Fruit fly (Drosophila melanogaster) whole organism, embryonic: ENCODE results near the gene Dhdds.

Experiments
- Antp ChIP-seq: fragments of 200-800 bp; sonication (Bioruptor generic); optimal IDR thresholded peaks from 3 replicates; lab custom pipeline; 2016; ENCODE audit warnings: missing biosample characterization, missing genetic modification characterization
- CG10209 ChIP-seq: fragments of 200-800 bp; sonication (Bioruptor generic); optimal IDR thresholded peaks from 3 replicates; lab custom pipeline; 2017; ENCODE audit warnings: missing biosample characterization, mild to moderate bottlenecking, missing genetic modification characterization, missing genetic modification reagents
- CG10654 ChIP-seq: fragments of 200-800 bp; sonication (Bioruptor generic); optimal IDR thresholded peaks from 2 replicates; lab custom pipeline; 2016; ENCODE audit warnings: missing biosample characterization, missing genetic modification characterization
- CG13894 ChIP-seq: fragments of 200-800 bp; sonication (Bioruptor generic); optimal IDR thresholded peaks from 3 replicates; lab custom pipeline; 2018; ENCODE audit warnings: missing biosample characterization, mild to moderate bottlenecking, missing genetic modification characterization, moderate library complexity
- CG14710 ChIP-seq: fragments of 200-800 bp; sonication (Bioruptor generic); optimal IDR thresholded peaks from 3 replicates; lab custom pipeline; 2019; ENCODE audit warnings: missing biosample characterization, mild to moderate bottlenecking, missing genetic modification characterization, moderate library complexity
- CG14860 ChIP-seq: fragments of 200-800 bp; sonication (Bioruptor generic); IDR thresholded peaks from 3 replicates; pipeline ENCODE4 v1.3.6; 2022; ENCODE audit warnings: missing biosample characterization, missing genetic modification characterization; ENCODE audit not compliant: partially characterized antibody
- CG17802 ChIP-seq: fragments of 200-800 bp; sonication (Bioruptor generic); optimal IDR thresholded peaks from 2 replicates; lab custom pipeline; 2018; ENCODE audit warnings: missing biosample characterization, mild to moderate bottlenecking, missing genetic modification characterization, moderate library complexity
- CG18011 ChIP-seq: fragments of 200-800 bp; sonication (Bioruptor generic); optimal IDR thresholded peaks from 2 replicates; lab custom pipeline; 2017; ENCODE audit warnings: missing biosample characterization, missing genetic modification characterization, mild to moderate bottlenecking, moderate library complexity, missing genotype
- CG1832 ChIP-seq: fragments of 200-800 bp; sonication (Bioruptor generic); optimal IDR thresholded peaks from 2 replicates; lab custom pipeline; 2017; ENCODE audit warnings: missing biosample characterization, mild to moderate bottlenecking, missing genetic modification characterization, inconsistent platforms
- CG18764 ChIP-seq: fragments of 200-800 bp; sonication (Bioruptor generic); optimal IDR thresholded peaks from 3 replicates; lab custom pipeline; 2016; ENCODE audit warnings: missing biosample characterization, missing genetic modification characterization
- CG2202 ChIP-seq: fragments of 200-800 bp; sonication (Bioruptor generic); optimal IDR thresholded peaks from 2 replicates; lab custom pipeline; 2018; ENCODE audit warnings: missing biosample characterization, mild to moderate bottlenecking, missing genetic modification characterization
- CG2712 ChIP-seq: fragments of 200-800 bp; optimal IDR thresholded peaks from 3 replicates; lab custom pipeline; 2019; ENCODE audit warnings: missing biosample characterization, mild to moderate bottlenecking, missing genetic modification characterization, moderate library complexity
- CG30020 ChIP-seq: fragments of 200-800 bp; optimal IDR thresholded peaks from 2 replicates; lab custom pipeline; 2019; ENCODE audit warnings: missing biosample characterization, mild to moderate bottlenecking, missing genetic modification characterization, moderate library complexity
- CG3281 ChIP-seq: fragments of 200-800 bp; sonication (Bioruptor generic); optimal IDR thresholded peaks from 3 replicates; lab custom pipeline; 2017; ENCODE audit warnings: missing biosample characterization, mild to moderate bottlenecking, missing genetic modification characterization
- CG33557 ChIP-seq: fragments of 200-800 bp; sonication (Bioruptor generic); optimal IDR thresholded peaks from 2 replicates; lab custom pipeline; 2019; ENCODE audit warnings: missing biosample characterization, mild to moderate bottlenecking, missing genetic modification characterization, moderate library complexity
- CG4282 ChIP-seq: fragments of 200-800 bp; sonication (Bioruptor generic); optimal IDR thresholded peaks from 2 replicates; lab custom pipeline; 2016; ENCODE audit warnings: missing biosample characterization, missing genetic modification characterization
- CG4424 ChIP-seq: fragments of 200-800 bp; sonication (Bioruptor generic); optimal IDR thresholded peaks from 3 replicates; lab custom pipeline; 2016; ENCODE audit warnings: missing biosample characterization, missing genetic modification characterization
- CG6689 ChIP-seq: fragments of 200-800 bp; sonication (Bioruptor generic); IDR thresholded peaks from 2 replicates; pipeline ENCODE4 v1.3.6; 2022; ENCODE audit warnings: missing biosample characterization, missing genetic modification characterization
- CG7839 ChIP-seq: fragments of 200-800 bp; sonication (Bioruptor generic); optimal IDR thresholded peaks from 3 replicates; lab custom pipeline; 2018; ENCODE audit warnings: missing biosample characterization, mild to moderate bottlenecking, missing genetic modification characterization, moderate library complexity
- CG9609 ChIP-seq: fragments of 200-800 bp; sonication (Bioruptor generic); optimal IDR thresholded peaks from 3 replicates; lab custom pipeline; 2016; ENCODE audit warnings: missing biosample characterization, missing genetic modification characterization
- D ChIP-seq, 2 experiments: fragments of 200-800 bp in 1 of 2; fragments of >200 bp in 1 of 2; sonication (Bioruptor generic) in 1 of 2; optimal IDR thresholded peaks; 2 replicates in 1 of 2; 3 replicates in 1 of 2; lab custom pipeline; 2017; ENCODE audit warnings: mild to moderate bottlenecking in 1 of 2, missing biosample characterization in 1 of 2, missing genetic modification characterization in 1 of 2, missing genetic modification reagents in 1 of 2
- Dad ChIP-seq: fragments of 200-800 bp; sonication (Bioruptor generic); optimal IDR thresholded peaks from 3 replicates; lab custom pipeline; 2016; ENCODE audit warnings: missing biosample characterization, missing genetic modification characterization
- Dip3 ChIP-seq: fragments of 200-800 bp; sonication (Bioruptor generic); optimal IDR thresholded peaks from 3 replicates; lab custom pipeline; 2016; ENCODE audit warnings: missing biosample characterization, missing genetic modification characterization
- Dll ChIP-seq: fragments of 200-800 bp; sonication (Bioruptor generic); IDR thresholded peaks from 4 replicates; pipeline ENCODE4 v1.3.6; 2022; ENCODE audit warnings: missing biosample characterization, missing genetic modification characterization; ENCODE audit not compliant: partially characterized antibody
- Dref ChIP-seq: fragments of 200-800 bp; sonication (Bioruptor generic); IDR thresholded peaks from 2 replicates; pipeline ENCODE4 v1.3.6; 2022; ENCODE audit warnings: missing biosample characterization, missing genetic modification characterization
- Neu2 ChIP-seq: fragments of 200-800 bp; sonication (Bioruptor generic); optimal IDR thresholded peaks from 3 replicates; lab custom pipeline; 2016; ENCODE audit warnings: missing biosample characterization, missing genetic modification characterization, borderline replicate concordance
- Xbp1 ChIP-seq: fragments of 200-800 bp; sonication (Bioruptor generic); optimal IDR thresholded peaks from 3 replicates; lab custom pipeline; 2016; ENCODE audit warnings: missing biosample characterization, mild to moderate bottlenecking, missing genetic modification characterization
- bcd ChIP-seq: fragments of 200-800 bp; sonication (Bioruptor generic); optimal IDR thresholded peaks from 2 replicates; lab custom pipeline; 2017; ENCODE audit warnings: missing biosample characterization, mild to moderate bottlenecking, missing genetic modification characterization
- cato ChIP-seq: fragments of 200-800 bp; sonication (Bioruptor generic); optimal IDR thresholded peaks from 2 replicates; lab custom pipeline; 2016; ENCODE audit warnings: missing biosample characterization, missing genetic modification characterization, borderline replicate concordance
- chn ChIP-seq: fragments of 200-800 bp; sonication (Bioruptor generic); optimal IDR thresholded peaks from 2 replicates; lab custom pipeline; 2016; ENCODE audit warnings: missing biosample characterization, missing genetic modification characterization
- dmrt99B ChIP-seq: fragments of 200-800 bp; sonication (Bioruptor generic); optimal IDR thresholded peaks from 2 replicates; lab custom pipeline; 2018; ENCODE audit warnings: missing biosample characterization, mild to moderate bottlenecking, missing genetic modification characterization, moderate library complexity
- fd96Cb ChIP-seq: fragments of 200-800 bp; sonication (Bioruptor generic); optimal IDR thresholded peaks from 2 replicates; lab custom pipeline; 2018; ENCODE audit warnings: missing biosample characterization, mild to moderate bottlenecking, missing genetic modification characterization, moderate library complexity
- gcm ChIP-seq: fragments of 200-800 bp; sonication (Bioruptor generic); optimal IDR thresholded peaks from 2 replicates; lab custom pipeline; 2019; ENCODE audit warnings: missing biosample characterization, mild to moderate bottlenecking, missing genetic modification characterization, moderate library complexity
- klu ChIP-seq: fragments of 200-800 bp; sonication (Bioruptor generic); IDR thresholded peaks from 2 replicates; pipeline ENCODE4 v1.3.6; 2022; ENCODE audit warnings: missing biosample characterization, missing genetic modification characterization
- kni ChIP-seq: fragments of 200-800 bp; sonication (Bioruptor generic); optimal IDR thresholded peaks from 3 replicates; lab custom pipeline; 2017; ENCODE audit warnings: mild to moderate bottlenecking, missing biosample characterization, missing genetic modification reagents, missing genetic modification characterization
- nom ChIP-seq: fragments of 200-800 bp; sonication (Bioruptor generic); optimal IDR thresholded peaks from 2 replicates; lab custom pipeline; 2017; ENCODE audit warnings: missing biosample characterization, missing genetic modification characterization, mild to moderate bottlenecking, moderate library complexity, missing genetic modification reagents
- odd ChIP-seq: fragments of 200-800 bp; sonication (Bioruptor generic); optimal IDR thresholded peaks from 2 replicates; lab custom pipeline; 2017; ENCODE audit warnings: missing biosample characterization, mild to moderate bottlenecking, missing genetic modification characterization
- onecut ChIP-seq: fragments of 200-800 bp; sonication (Bioruptor generic); IDR thresholded peaks from 2 replicates; pipeline ENCODE4 v1.3.6; 2022; ENCODE audit warnings: missing biosample characterization, missing genetic modification characterization
- peb ChIP-seq: fragments of 200-800 bp; sonication (Bioruptor generic); IDR thresholded peaks from 2 replicates; pipeline ENCODE4 v1.3.6; 2022; ENCODE audit warnings: missing biosample characterization, missing genetic modification characterization
- pros ChIP-seq: fragments of 200-800 bp; sonication (Bioruptor generic); optimal IDR thresholded peaks from 3 replicates; lab custom pipeline; 2019; ENCODE audit warnings: missing biosample characterization, mild to moderate bottlenecking, missing genetic modification characterization, moderate library complexity
- shn ChIP-seq: fragments of 200-800 bp; sonication (Bioruptor generic); optimal IDR thresholded peaks from 3 replicates; lab custom pipeline; 2016; ENCODE audit warnings: missing biosample characterization, missing genetic modification characterization
- stwl ChIP-seq: fragments of 200-800 bp; sonication (Bioruptor generic); optimal IDR thresholded peaks from 3 replicates; lab custom pipeline; 2018; ENCODE audit warnings: missing biosample characterization, mild to moderate bottlenecking, missing genetic modification characterization, moderate library complexity
- sug ChIP-seq: fragments of 200-800 bp; optimal IDR thresholded peaks from 2 replicates; lab custom pipeline; 2019; ENCODE audit warnings: missing biosample characterization, mild to moderate bottlenecking, missing genetic modification characterization, moderate library complexity
- tll ChIP-seq, 2 experiments: fragments of 200-800 bp in 1 of 2; fragments of >200 bp in 1 of 2; sonication (Bioruptor generic) in 1 of 2; optimal IDR thresholded peaks; 2 replicates each; lab custom pipeline; 2017 to 2019; ENCODE audit warnings: missing biosample characterization in 2 of 2, missing genetic modification characterization in 2 of 2, mild to moderate bottlenecking in 1 of 2, moderate library complexity in 1 of 2
- ttk ChIP-seq: fragments of 200-800 bp; sonication (Bioruptor generic); IDR thresholded peaks from 2 replicates; pipeline ENCODE4 v2.1.2; 2022; ENCODE audit warnings: missing biosample characterization, missing genetic modification characterization
- tup ChIP-seq: fragments of 200-800 bp; sonication (Bioruptor generic); optimal IDR thresholded peaks from 2 replicates; lab custom pipeline; 2016; ENCODE audit warnings: missing biosample characterization, mild to moderate bottlenecking, missing genetic modification characterization, moderate library complexity
- wek ChIP-seq: fragments of 200-800 bp; sonication (Bioruptor generic); optimal IDR thresholded peaks from 3 replicates; lab custom pipeline; 2018; ENCODE audit warnings: missing biosample characterization, mild to moderate bottlenecking, missing genetic modification characterization, moderate library complexity

The Dhdds gene

dm6 chrX:7893411-7894122 is 39.6 kb downstream of the Dhdds start, which contains the start of the genes CG45089, ND-MNLL and p115 (continued):
- TF ChIP-seq CG13894 (tag; lab: Kevin White, UChicago): peak; percentile 72
- peak; percentile 54 for TF ChIP-seq CG10654 (GFP tag; lab: Kevin White, UChicago)
- TF ChIP-seq odd (GFP tag; lab: Kevin White, UChicago): no peak
- peak; percentile 26 for TF ChIP-seq fd96Cb (tag; lab: Kevin White, UChicago)
- no peak for TF ChIP-seq pros (GFP tag; lab: Kevin White, UChicago)
- TF ChIP-seq Antp (GFP tag; lab: Kevin White, UChicago): peak; percentile 30
- TF ChIP-seq bcd: peak; percentile 35
- TF ChIP-seq CG1832 (GFP tag; lab: Kevin White, UChicago): no peak
- peak; percentile 31 for TF ChIP-seq tup (GFP tag; lab: Kevin White, UChicago)
- peak; percentile 65 for TF ChIP-seq sug
- TF ChIP-seq CG2712 (tag; lab: Kevin White, UChicago): peak; percentile 81
- TF ChIP-seq CG2202 (tag; lab: Kevin White, UChicago): no peak
- peak; percentile 7 for TF ChIP-seq CG9609 (GFP tag; lab: Kevin White, UChicago)
- peak; percentile 83 for TF ChIP-seq Dll
- peak; percentile 46 for TF ChIP-seq gcm (GFP tag; lab: Kevin White, UChicago)
- TF ChIP-seq CG3281 (GFP tag; lab: Kevin White, UChicago): peak; percentile 53
- no peak for TF ChIP-seq peb (GFP tag; lab: Robert Waterston, UW)
- peak; percentile 4 for TF ChIP-seq Dad
- TF ChIP-seq shn (GFP tag; lab: Kevin White, UChicago): peak; percentile 14
- peak; percentile 28 for TF ChIP-seq chn (GFP tag; lab: Kevin White, UChicago)
- TF ChIP-seq CG7839 (tag; lab: Kevin White, UChicago): peak; percentile 57
- peak; percentile 36; the same call in 1 of the 2 replicates for TF ChIP-seq ttk (GFP tag; lab: Robert Waterston, UW)
- peak; percentile 80 for TF ChIP-seq Xbp1 (GFP tag; lab: Kevin White, UChicago)
- no peak for TF ChIP-seq D (optimal IDR thresholded peaks at IDR 0.05; lab: Kevin White, UChicago)
- no peak for TF ChIP-seq D (GFP tag; optimal IDR thresholded peaks at IDR 0.05; lab: Kevin White, UChicago)
- no peak for TF ChIP-seq CG17802 (tag; lab: Kevin White, UChicago)
- TF ChIP-seq CG14710 (tag; lab: Kevin White, UChicago): peak; percentile 77
- peak; percentile 59 for TF ChIP-seq stwl (tag; lab: Kevin White, UChicago)
- no peak for TF ChIP-seq CG4282 (GFP tag; lab: Kevin White, UChicago)
- peak; percentile 40; the same call in 1 of the 2 replicates for TF ChIP-seq CG6689 (GFP tag; lab: Robert Waterston, UW)
- no peak for TF ChIP-seq Neu2 (GFP tag; lab: Kevin White, UChicago)
- TF ChIP-seq kni: no peak
- TF ChIP-seq nom (GFP tag; lab: Kevin White, UChicago): no peak
- TF ChIP-seq Dref (GFP tag; lab: Robert Waterston, UW): peak; percentile 66
- TF ChIP-seq klu: peak; percentile 53
- TF ChIP-seq Dip3 (GFP tag; lab: Kevin White, UChicago): peak; percentile 26
- TF ChIP-seq CG14860 (GFP tag; lab: Robert Waterston, UW): peak; percentile 61; the same call in 2 of the 3 replicates
- TF ChIP-seq wek: no peak
- TF ChIP-seq CG33557 (GFP tag; lab: Kevin White, UChicago): peak; percentile 29
- 0 out of 2 replicates have a peak, but pooled peaks have one; percentile 6 for TF ChIP-seq onecut (GFP tag; lab: Robert Waterston, UW)
- peak; percentile 25 for TF ChIP-seq CG10209
- TF ChIP-seq CG30020: peak; percentile 67
- TF ChIP-seq cato: peak; percentile 26
- TF ChIP-seq CG18764 (GFP tag; lab: Kevin White, UChicago): peak; percentile 44
- peak; percentile 36 for TF ChIP-seq dmrt99B
- TF ChIP-seq tll (GFP tag; optimal IDR thresholded peaks at IDR 0.05; lab: Kevin White, UChicago): no peak
- TF ChIP-seq CG4424 (GFP tag; lab: Kevin White, UChicago): peak; percentile 62
- TF ChIP-seq CG18011 (GFP tag; lab: Kevin White, UChicago): peak; percentile 29
